Worm (Caenorhabditis elegans) whole organism, early embryonic: ENCODE results near the gene pbo-6.

ENCODE experiments used
- B0310.2 ChIP-seq: sonication (generic microtip); optimal IDR thresholded peaks from 2 replicates; lab custom pipeline; 2016; ENCODE audit warnings: mild to moderate bottlenecking, missing genetic modification characterization, missing compliant biosample characterization
- F13C5.2 ChIP-seq: sonication (generic microtip); optimal IDR thresholded peaks from 2 replicates; lab custom pipeline; 2017; ENCODE audit warnings: mild to moderate bottlenecking, missing genetic modification characterization, inconsistent platforms, missing compliant biosample characterization
- aly-1 ChIP-seq: sonication (generic microtip); optimal IDR thresholded peaks from 2 replicates; lab custom pipeline; 2016; ENCODE audit warnings: missing genetic modification characterization, missing compliant biosample characterization
- ama-1 ChIP-seq: fragments of 150-350 bp; optimal IDR thresholded peaks from 2 replicates; lab custom pipeline; 2014
- ceh-13 ChIP-seq: fragments of 200-800 bp; sonication (Bioruptor generic); optimal IDR thresholded peaks from 2 replicates; lab custom pipeline; 2018; ENCODE audit warnings: mild to moderate bottlenecking, missing genetic modification characterization, missing compliant biosample characterization
- ceh-36 ChIP-seq: sonication (generic microtip); optimal IDR thresholded peaks from 2 replicates; lab custom pipeline; 2016; ENCODE audit warnings: missing genetic modification characterization, inconsistent platforms, missing compliant biosample characterization
- ets-7 ChIP-seq: sonication (generic microtip); optimal IDR thresholded peaks from 2 replicates; lab custom pipeline; 2016; ENCODE audit warnings: missing genotype, missing genetic modification characterization, missing compliant biosample characterization
- flt-1 ChIP-seq: fragments of 200-800 bp; sonication (Bioruptor generic); IDR thresholded peaks from 2 replicates; pipeline ENCODE4 v1.3.6; 2022; ENCODE audit warnings: missing genetic modification characterization, missing compliant biosample characterization
- hmbx-1 ChIP-seq: sonication (generic microtip); optimal IDR thresholded peaks from 2 replicates; lab custom pipeline; 2016; ENCODE audit warnings: mild to moderate bottlenecking, missing genetic modification characterization, missing compliant biosample characterization
- hmg-4 ChIP-seq: fragments of 200-800 bp; sonication (Bioruptor generic); optimal IDR thresholded peaks from 2 replicates; lab custom pipeline; 2018; ENCODE audit warnings: mild to moderate bottlenecking, missing genetic modification characterization, missing compliant biosample characterization
- hnd-1 ChIP-seq: sonication (generic microtip); optimal IDR thresholded peaks from 2 replicates; lab custom pipeline; 2016; ENCODE audit warnings: missing genetic modification characterization, missing compliant biosample characterization
- pes-1 ChIP-seq: fragments of 200-800 bp; sonication (Bioruptor generic); IDR thresholded peaks from 2 replicates; pipeline ENCODE4 v1.3.6; 2022; ENCODE audit warnings: missing genetic modification reagents, missing genetic modification characterization, missing compliant biosample characterization
- scrt-1 ChIP-seq: fragments of 200-800 bp; sonication (Bioruptor generic); IDR thresholded peaks from 2 replicates; pipeline ENCODE4 v1.3.6; 2022; ENCODE audit warnings: missing genetic modification characterization, missing compliant biosample characterization
- sea-1 ChIP-seq: fragments of 200-800 bp; sonication (Bioruptor generic); conservative IDR thresholded peaks from 2 replicates; pipeline ENCODE4 v1.3.6; 2022; ENCODE audit warnings: missing genetic modification characterization, missing compliant biosample characterization
- tbx-11 ChIP-seq: fragments of 200-800 bp; sonication (Bioruptor generic); IDR thresholded peaks from 2 replicates; pipeline ENCODE4 v1.3.6; 2022; ENCODE audit warnings: missing genetic modification characterization, missing compliant biosample characterization
- tbx-37 ChIP-seq: fragments of 200-800 bp; sonication (Bioruptor generic); conservative IDR thresholded peaks from 2 replicates; pipeline ENCODE4 v1.3.6; 2022; ENCODE audit warnings: missing genetic modification reagents, missing genetic modification characterization, missing compliant biosample characterization
- tra-4 ChIP-seq: sonication (generic microtip); optimal IDR thresholded peaks from 2 replicates; lab custom pipeline; 2017; ENCODE audit warnings: missing genetic modification characterization, missing compliant biosample characterization

The pbo-6 gene

ce11 chrX:17447212-17447611 lies 18.4 kb downstream of the pbo-6 start:
- 0 out of 2 replicates have a peak, but pooled peaks have one; percentile 19 for TF ChIP-seq flt-1

- TF ChIP-seq hmg-4 (GFP tag; lab: Kevin White, UChicago) (peak; percentile 39), flt-1 (no peak), ceh-36 (tag; lab: Kevin White, UChicago) (no peak), scrt-1 (0 out of 2 replicates have a peak, but pooled peaks have one; percentile 33)
Measured at ce11 chrX:17451410-17451809, 22.6 kb downstream of the pbo-6 start, which contains the start of gene C36E6.2. Gene C36E6.2 (plus strand): TSS chrX:17451670.

ce11 chrX:17456536-17457165 lies 27.8 kb downstream of the pbo-6 start, which contains the start of gene mlc-2:
Gene mlc-2 (minus strand): TSS chrX:17456586.
- TF ChIP-seq hmg-4 (GFP tag; lab: Kevin White, UChicago) (peak; percentile 7), scrt-1 (no peak), aly-1 (peak; percentile 56)

- TF ChIP-seq B0310.2 (no peak), ama-1 (no peak), hnd-1 (tag; lab: Kevin White, UChicago) (no peak), aly-1 (no peak), hmg-4 (GFP tag; lab: Kevin White, UChicago) (no peak), tbx-11 (no peak), flt-1 (no peak), tbx-37 (no peak), ceh-36 (tag; lab: Kevin White, UChicago) (no peak), sea-1 (GFP tag; lab: Robert Waterston, UW) (no peak), tra-4 (tag; lab: Kevin White, UChicago) (no peak), ets-7 (no peak), scrt-1 (no peak), ceh-13 (GFP tag; lab: Kevin White, UChicago) (no peak)
Measured at ce11 chrX:17458887-17459286, 30.0 kb downstream of the pbo-6 start, which contains the start of gene mlc-1. Gene mlc-1 (plus strand): TSS chrX:17459210.

- TF ChIP-seq tbx-37 (no peak), flt-1 (no peak), hnd-1 (tag; lab: Kevin White, UChicago) (no peak), ceh-13 (GFP tag; lab: Kevin White, UChicago) (no peak), tbx-11 (no peak), tra-4 (tag; lab: Kevin White, UChicago) (no peak), pes-1 (GFP tag; lab: Robert Waterston, UW) (no peak), aly-1 (no peak), ama-1 (no peak), sea-1 (GFP tag; lab: Robert Waterston, UW) (no peak), hmg-4 (GFP tag; lab: Kevin White, UChicago) (no peak), F13C5.2 (tag; lab: Kevin White, UChicago) (no peak), B0310.2 (no peak), ceh-36 (tag; lab: Kevin White, UChicago) (no peak), scrt-1 (no peak)
Measured at ce11 chrX:17461958-17462357, 33.1 kb downstream of the pbo-6 start.

- TF ChIP-seq aly-1, result no peak
- TF ChIP-seq B0310.2, result no peak
- no peak for TF ChIP-seq tbx-37
- TF ChIP-seq hnd-1 (tag; lab: Kevin White, UChicago), result no peak
- no peak for TF ChIP-seq sea-1 (GFP tag; lab: Robert Waterston, UW)
- no peak for TF ChIP-seq flt-1
- no peak for TF ChIP-seq ceh-36 (tag; lab: Kevin White, UChicago)
- TF ChIP-seq ama-1, result no peak
- no peak for TF ChIP-seq ceh-13 (GFP tag; lab: Kevin White, UChicago)
- no peak for TF ChIP-seq tbx-11
- no peak for TF ChIP-seq pes-1 (GFP tag; lab: Robert Waterston, UW)
- TF ChIP-seq F13C5.2 (tag; lab: Kevin White, UChicago), result no peak
Measured at ce11 chrX:17464801-17465200, 36.0 kb downstream of the pbo-6 start, which contains the start of gene slc-17.1. Gene slc-17.1 (minus strand): TSS chrX:17464901.

ce11 chrX:17466615-17467014 lies 37.8 kb downstream of the pbo-6 start, which contains the start of gene ZK54.3:
Gene ZK54.3 (minus strand): TSS chrX:17467005.
- TF ChIP-seq ama-1, result no peak
- no peak for TF ChIP-seq tbx-11
- no peak for TF ChIP-seq tbx-37
- no peak for TF ChIP-seq flt-1
- TF ChIP-seq ets-7, result no peak
- TF ChIP-seq ceh-13 (GFP tag; lab: Kevin White, UChicago), result no peak

ce11 chrX:17468483-17468882 lies 39.6 kb downstream of the pbo-6 start:
- TF ChIP-seq tbx-11 (no peak), scrt-1 (no peak), tra-4 (tag; lab: Kevin White, UChicago) (no peak), hnd-1 (tag; lab: Kevin White, UChicago) (no peak), F13C5.2 (tag; lab: Kevin White, UChicago) (no peak), hmbx-1 (tag; lab: Kevin White, UChicago) (no peak), sea-1 (GFP tag; lab: Robert Waterston, UW) (no peak), pes-1 (GFP tag; lab: Robert Waterston, UW) (no peak), ceh-36 (tag; lab: Kevin White, UChicago) (no peak), aly-1 (no peak), tbx-37 (no peak), ceh-13 (GFP tag; lab: Kevin White, UChicago) (no peak), B0310.2 (no peak), ets-7 (no peak), ama-1 (no peak), hmg-4 (GFP tag; lab: Kevin White, UChicago) (no peak)

- TF ChIP-seq tra-4 (tag; lab: Kevin White, UChicago) (no peak), ama-1 (no peak), hmbx-1 (tag; lab: Kevin White, UChicago) (no peak), scrt-1 (no peak), tbx-11 (no peak), aly-1 (no peak), ceh-36 (tag; lab: Kevin White, UChicago) (no peak), ets-7 (no peak), hnd-1 (tag; lab: Kevin White, UChicago) (no peak), F13C5.2 (tag; lab: Kevin White, UChicago) (no peak), pes-1 (GFP tag; lab: Robert Waterston, UW) (no peak)
Measured at ce11 chrX:17471703-17472102, 42.9 kb downstream of the pbo-6 start.
